Worm (Caenorhabditis elegans) whole organism, late embryonic: ENCODE measurements around the gene K07D4.6.

Experiments
- C38D4.7 ChIP-seq: fragments of 200-800 bp; sonication (Bioruptor generic); optimal IDR thresholded peaks from 2 replicates; lab custom pipeline; 2018; ENCODE audit warnings: mild to moderate bottlenecking, missing genetic modification characterization, moderate library complexity, missing compliant biosample characterization
- F13H6.1 ChIP-seq: sonication (generic microtip); optimal IDR thresholded peaks from 2 replicates; lab custom pipeline; 2016; ENCODE audit warnings: missing genetic modification characterization, missing compliant biosample characterization
- Y22D7AL.16 ChIP-seq: sonication (generic microtip); optimal IDR thresholded peaks from 2 replicates; lab custom pipeline; 2016; ENCODE audit warnings: missing genetic modification characterization, missing compliant biosample characterization
- ahr-1 ChIP-seq: sonication (generic microtip); optimal IDR thresholded peaks from 2 replicates; lab custom pipeline; 2016; ENCODE audit warnings: missing genetic modification characterization, missing compliant biosample characterization
- ama-1 ChIP-seq: fragments of 150-350 bp; optimal IDR thresholded peaks from 2 replicates; lab custom pipeline; 2014
- ceh-18 ChIP-seq: sonication (generic microtip); optimal IDR thresholded peaks from 2 replicates; lab custom pipeline; 2016; ENCODE audit warnings: missing genetic modification characterization, missing compliant biosample characterization
- ceh-19 ChIP-seq: fragments of 200-800 bp; sonication (Bioruptor generic); optimal IDR thresholded peaks from 2 replicates; lab custom pipeline; 2018; ENCODE audit warnings: mild to moderate bottlenecking, missing genetic modification characterization, missing compliant biosample characterization
- ceh-2 ChIP-seq: sonication (generic microtip); optimal IDR thresholded peaks from 2 replicates; lab custom pipeline; 2016; ENCODE audit warnings: missing genotype, missing genetic modification characterization, missing compliant biosample characterization
- ceh-22 ChIP-seq: sonication (generic microtip); optimal IDR thresholded peaks from 2 replicates; lab custom pipeline; 2017; ENCODE audit warnings: missing biosample characterization, missing genetic modification characterization
- ceh-24 ChIP-seq: sonication (generic microtip); optimal IDR thresholded peaks from 2 replicates; lab custom pipeline; 2016; ENCODE audit warnings: mild to moderate bottlenecking, missing genetic modification characterization, missing compliant biosample characterization
- ceh-30 ChIP-seq: fragments of 150-350 bp; optimal IDR thresholded peaks from 2 replicates; lab custom pipeline; 2014; ENCODE audit warnings: missing biosample characterization, missing genetic modification characterization
- ceh-31 ChIP-seq: sonication (generic microtip); optimal IDR thresholded peaks from 2 replicates; lab custom pipeline; 2016; ENCODE audit warnings: missing genetic modification characterization, missing compliant biosample characterization
- ceh-34 ChIP-seq: sonication (generic microtip); optimal IDR thresholded peaks from 2 replicates; lab custom pipeline; 2016; ENCODE audit warnings: mild to moderate bottlenecking, missing genetic modification characterization, missing compliant biosample characterization
- ceh-45 ChIP-seq: fragments of 200-800 bp; sonication (Bioruptor generic); IDR thresholded peaks from 2 replicates; pipeline ENCODE4 v1.3.6; 2022; ENCODE audit warnings: missing genetic modification reagents, missing genetic modification characterization, missing compliant biosample characterization
- ceh-48 ChIP-seq: sonication (generic microtip); optimal IDR thresholded peaks from 2 replicates; lab custom pipeline; 2016; ENCODE audit warnings: missing genetic modification characterization, inconsistent platforms, missing compliant biosample characterization
- ceh-6 ChIP-seq: fragments of 200-800 bp; sonication (Bioruptor generic); optimal IDR thresholded peaks from 2 replicates; lab custom pipeline; 2018; ENCODE audit warnings: mild to moderate bottlenecking, missing genetic modification characterization, missing compliant biosample characterization
- ceh-9 ChIP-seq: sonication (generic microtip); optimal IDR thresholded peaks from 2 replicates; lab custom pipeline; 2016; ENCODE audit warnings: mild to moderate bottlenecking, missing genetic modification characterization, inconsistent platforms, missing compliant biosample characterization
- elt-4 ChIP-seq: sonication (generic microtip); optimal IDR thresholded peaks from 2 replicates; lab custom pipeline; 2016; ENCODE audit warnings: missing genetic modification characterization, missing compliant biosample characterization
- ets-4 ChIP-seq: sonication (generic microtip); optimal IDR thresholded peaks from 2 replicates; lab custom pipeline; 2016; ENCODE audit warnings: missing genetic modification characterization, missing compliant biosample characterization
- fax-1 ChIP-seq: sonication (generic microtip); optimal IDR thresholded peaks from 2 replicates; lab custom pipeline; 2016; ENCODE audit warnings: missing genotype, missing genetic modification characterization, missing compliant biosample characterization
- fkh-10 ChIP-seq: fragments of 150-350 bp; optimal IDR thresholded peaks from 2 replicates; lab custom pipeline; 2014; ENCODE audit warnings: missing biosample characterization, missing genetic modification reagents, missing genetic modification characterization
- fkh-6 ChIP-seq: sonication (generic microtip); optimal IDR thresholded peaks from 2 replicates; lab custom pipeline; 2016; ENCODE audit warnings: missing genetic modification characterization, missing compliant biosample characterization
- gmeb-2 ChIP-seq: sonication (generic microtip); optimal IDR thresholded peaks from 2 replicates; lab custom pipeline; 2016; ENCODE audit warnings: missing genetic modification characterization, inconsistent platforms, missing compliant biosample characterization
- hlh-15 ChIP-seq: sonication (generic microtip); optimal IDR thresholded peaks from 2 replicates; lab custom pipeline; 2016; ENCODE audit warnings: missing genetic modification characterization, missing compliant biosample characterization
- lim-6 ChIP-seq: sonication (generic microtip); optimal IDR thresholded peaks from 2 replicates; lab custom pipeline; 2016; ENCODE audit warnings: missing genetic modification characterization, missing compliant biosample characterization
- mec-3 ChIP-seq: sonication (generic microtip); optimal IDR thresholded peaks from 2 replicates; lab custom pipeline; 2016; ENCODE audit warnings: borderline replicate concordance, missing genetic modification characterization, missing compliant biosample characterization
- nhr-11 ChIP-seq: fragments of 150-350 bp; optimal IDR thresholded peaks from 2 replicates; lab custom pipeline; 2014; ENCODE audit warnings: missing biosample characterization, missing genetic modification characterization
- npax-4 ChIP-seq: sonication (generic microtip); optimal IDR thresholded peaks from 2 replicates; lab custom pipeline; 2016; ENCODE audit warnings: missing genetic modification characterization, missing compliant biosample characterization
- odd-2 ChIP-seq: sonication (generic microtip); optimal IDR thresholded peaks from 2 replicates; lab custom pipeline; 2017; ENCODE audit warnings: antibody characterized with exemption, mild to moderate bottlenecking, missing genetic modification characterization, missing compliant biosample characterization
- pag-3 ChIP-seq: sonication (generic microtip); optimal IDR thresholded peaks from 2 replicates; lab custom pipeline; 2016; ENCODE audit warnings: missing compliant biosample characterization, missing genetic modification characterization, borderline replicate concordance
- pax-1 ChIP-seq: fragments of 150-350 bp; optimal IDR thresholded peaks from 2 replicates; lab custom pipeline; 2014; ENCODE audit warnings: missing biosample characterization, missing genetic modification characterization
- pha-4 ChIP-seq: fragments of 150-350 bp; optimal IDR thresholded peaks from 2 replicates; lab custom pipeline; 2018; ENCODE audit warnings: missing biosample characterization, missing genetic modification reagents, missing genetic modification characterization
- pros-1 ChIP-seq: fragments of 150-350 bp; optimal IDR thresholded peaks from 2 replicates; lab custom pipeline; 2014; ENCODE audit warnings: missing biosample characterization, missing genetic modification reagents, missing genetic modification characterization
- ref-2 ChIP-seq: sonication (generic microtip); optimal IDR thresholded peaks from 2 replicates; lab custom pipeline; 2016; ENCODE audit warnings: missing genetic modification characterization, missing compliant biosample characterization
- sdc-2 ChIP-seq: sonication (generic microtip); optimal IDR thresholded peaks from 2 replicates; lab custom pipeline; 2016; ENCODE audit warnings: missing genotype, missing genetic modification characterization, missing compliant biosample characterization
- sox-4 ChIP-seq: sonication (generic microtip); optimal IDR thresholded peaks from 2 replicates; lab custom pipeline; 2017; ENCODE audit warnings: mild to moderate bottlenecking, missing genetic modification characterization, inconsistent platforms, missing compliant biosample characterization
- tbx-7 ChIP-seq: sonication (generic microtip); optimal IDR thresholded peaks from 2 replicates; lab custom pipeline; 2016; ENCODE audit warnings: missing genotype, missing genetic modification characterization, missing compliant biosample characterization
- ttx-3 ChIP-seq: sonication (generic microtip); optimal IDR thresholded peaks from 2 replicates; lab custom pipeline; 2016; ENCODE audit warnings: missing genetic modification reagents, missing genetic modification characterization, missing compliant biosample characterization
- unc-42 ChIP-seq: sonication (generic microtip); optimal IDR thresholded peaks from 2 replicates; lab custom pipeline; 2016; ENCODE audit warnings: missing genotype, missing genetic modification characterization, missing compliant biosample characterization
- unc-55 ChIP-seq: sonication (generic microtip); optimal IDR thresholded peaks from 2 replicates; lab custom pipeline; 2017; ENCODE audit warnings: missing biosample characterization, missing genetic modification reagents, missing genetic modification characterization

The K07D4.6 gene

DNA sequence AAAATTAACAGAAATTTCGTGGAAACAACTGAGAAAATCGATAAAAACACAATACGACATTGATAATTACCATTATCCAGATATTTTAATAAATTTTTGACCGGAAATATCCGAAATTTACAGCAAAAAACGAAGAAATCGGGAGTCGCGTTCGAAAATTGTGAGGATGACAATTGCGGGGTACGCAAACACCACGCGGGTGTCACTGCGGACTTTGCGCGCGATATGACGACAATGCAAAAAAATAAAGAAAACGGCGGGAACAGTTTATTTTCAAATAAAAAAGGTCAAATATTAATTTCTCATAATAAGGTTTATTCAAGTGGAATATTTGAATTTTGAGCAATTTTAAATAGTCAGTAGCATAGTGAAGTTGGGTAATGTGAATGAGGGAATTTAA is 25.8 kb upstream of the K07D4.6 start, which contains the start of gene rpn-11 (continued):
- TF ChIP-seq gmeb-2 (tag; lab: Kevin White, UChicago) (no peak), mec-3 (tag; lab: Kevin White, UChicago) (no peak), ttx-3 (tag; lab: Kevin White, UChicago) (no peak), Y22D7AL.16 (tag; lab: Kevin White, UChicago) (no peak), pax-1 (tag; lab: Kevin White, UChicago) (peak; percentile 39), F13H6.1 (tag; lab: Kevin White, UChicago) (no peak), ets-4 (tag; lab: Kevin White, UChicago) (no peak), pros-1 (no peak), pha-4 (no peak), hlh-15 (tag; lab: Kevin White, UChicago) (no peak), ceh-6 (GFP tag; lab: Kevin White, UChicago) (no peak), pag-3 (tag; lab: Kevin White, UChicago) (no peak), ceh-31 (tag; lab: Kevin White, UChicago) (peak; percentile 44), ahr-1 (tag; lab: Kevin White, UChicago) (no peak), sox-4 (tag; lab: Kevin White, UChicago) (no peak), ceh-18 (peak; percentile 36), fkh-10 (GFP tag; lab: Kevin White, UChicago) (no peak), nhr-11 (tag; lab: Kevin White, UChicago) (no peak), ceh-48 (peak; percentile 18), odd-2 (tag; lab: Kevin White, UChicago) (no peak), npax-4 (tag; lab: Kevin White, UChicago) (no peak), sdc-2 (no peak), tbx-7 (no peak), ceh-45 (GFP tag; lab: Robert Waterston, UW) (no peak), ceh-9 (tag; lab: Kevin White, UChicago) (no peak)
- TF ChIP-seq, all 69 proteins: peak for 13

DNA sequence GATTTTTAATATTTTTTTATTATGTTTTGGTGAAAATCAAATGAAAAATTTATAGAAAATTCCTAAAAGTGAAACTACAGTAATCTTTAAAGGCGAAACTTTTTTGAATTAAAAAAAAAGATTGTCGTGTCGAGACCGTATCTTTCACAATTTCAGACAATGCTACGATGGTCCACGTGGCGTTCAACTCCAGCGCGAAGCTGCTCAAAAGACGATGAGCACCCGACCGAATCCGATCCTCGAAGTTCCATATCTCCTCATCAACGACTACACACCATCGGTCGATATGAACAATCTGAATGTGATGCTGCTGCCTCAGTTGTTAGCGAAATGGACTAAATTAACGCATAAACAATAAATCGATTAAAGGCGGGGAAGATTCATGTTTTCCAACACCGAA is 24.2 kb upstream of the K07D4.6 start:
- TF ChIP-seq pha-4 (no peak), elt-4 (tag; lab: Kevin White, UChicago) (no peak), ceh-31 (tag; lab: Kevin White, UChicago) (no peak), unc-42 (tag; lab: Kevin White, UChicago) (no peak), tbx-7 (no peak), ceh-19 (GFP tag; lab: Kevin White, UChicago) (no peak)

DNA sequence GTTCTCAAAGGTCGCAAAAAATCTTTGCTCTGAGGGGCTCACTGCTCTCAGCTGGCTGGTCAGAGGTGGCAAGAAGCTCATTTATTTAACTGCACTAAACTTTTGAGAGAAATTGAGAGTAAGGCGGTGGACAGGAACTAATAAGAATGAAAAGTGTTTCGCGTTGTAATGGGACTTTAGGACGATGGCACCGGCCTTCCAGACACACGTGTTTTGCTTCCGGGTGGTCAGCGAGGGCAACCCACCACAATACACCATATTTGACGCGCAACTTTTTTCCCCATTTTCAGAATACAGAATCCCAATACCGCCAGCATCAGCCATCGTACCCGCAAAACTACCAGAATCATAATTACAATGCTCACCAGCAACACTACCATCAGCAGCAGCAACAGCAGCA is 21.5 kb upstream of the K07D4.6 start:
- TF ChIP-seq npax-4 (tag; lab: Kevin White, UChicago) (no peak), ceh-22 (tag; lab: Kevin White, UChicago) (no peak), pha-4 (no peak), ceh-9 (tag; lab: Kevin White, UChicago) (no peak), F13H6.1 (tag; lab: Kevin White, UChicago) (no peak), C38D4.7 (GFP tag; lab: Kevin White, UChicago) (no peak), ceh-2 (tag; lab: Kevin White, UChicago) (no peak), ceh-24 (tag; lab: Kevin White, UChicago) (no peak), elt-4 (tag; lab: Kevin White, UChicago) (no peak), fkh-6 (no peak), unc-55 (GFP tag; lab: Kevin White, UChicago) (no peak), ceh-34 (tag; lab: Kevin White, UChicago) (no peak), tbx-7 (no peak), fax-1 (tag; lab: Kevin White, UChicago) (no peak), ttx-3 (tag; lab: Kevin White, UChicago) (no peak), ama-1 (lab: Kevin White, UChicago) (no peak), ceh-30 (tag; lab: Kevin White, UChicago) (no peak)
- TF ChIP-seq, all 69 proteins: peak for 0

DNA sequence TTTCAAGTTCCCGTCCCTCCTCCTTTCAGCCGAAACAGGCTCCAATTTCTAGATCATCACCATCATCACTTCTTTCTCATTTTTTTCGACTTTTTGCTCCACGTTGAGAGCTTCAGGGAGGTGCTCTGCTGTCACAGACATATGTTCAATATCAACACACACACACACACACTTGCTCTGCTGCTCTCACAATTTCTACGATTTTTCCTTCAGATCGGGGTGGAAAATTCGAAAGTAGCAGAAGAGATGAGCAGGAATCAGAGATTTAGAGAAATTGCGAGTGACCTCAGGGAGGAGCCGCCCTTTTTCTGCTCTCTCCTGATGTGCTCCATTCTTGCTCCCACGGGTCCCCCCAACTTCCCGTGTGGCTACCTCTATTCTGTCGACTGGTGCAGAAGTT is 20.0 kb upstream of the K07D4.6 start, which contains the start of gene pqn-48:
Gene pqn-48, plus strand, starts transcription at position 344 of the 400 bp plus-strand sequence.
- no peak for TF ChIP-seq ref-2 (tag; lab: Kevin White, UChicago)
- TF ChIP-seq unc-55 (GFP tag; lab: Kevin White, UChicago) = peak; percentile 28
- peak; percentile 18 for TF ChIP-seq lim-6 (tag; lab: Kevin White, UChicago)
- TF ChIP-seq, all 69 proteins: peak for 2
